Fruit fly (Drosophila melanogaster): ENCODE measurements around the gene CG11898.
A peak's percentile ranks its signal among the peaks of the same experiment; 100 is the strongest.

CG11898 gene

DNA sequence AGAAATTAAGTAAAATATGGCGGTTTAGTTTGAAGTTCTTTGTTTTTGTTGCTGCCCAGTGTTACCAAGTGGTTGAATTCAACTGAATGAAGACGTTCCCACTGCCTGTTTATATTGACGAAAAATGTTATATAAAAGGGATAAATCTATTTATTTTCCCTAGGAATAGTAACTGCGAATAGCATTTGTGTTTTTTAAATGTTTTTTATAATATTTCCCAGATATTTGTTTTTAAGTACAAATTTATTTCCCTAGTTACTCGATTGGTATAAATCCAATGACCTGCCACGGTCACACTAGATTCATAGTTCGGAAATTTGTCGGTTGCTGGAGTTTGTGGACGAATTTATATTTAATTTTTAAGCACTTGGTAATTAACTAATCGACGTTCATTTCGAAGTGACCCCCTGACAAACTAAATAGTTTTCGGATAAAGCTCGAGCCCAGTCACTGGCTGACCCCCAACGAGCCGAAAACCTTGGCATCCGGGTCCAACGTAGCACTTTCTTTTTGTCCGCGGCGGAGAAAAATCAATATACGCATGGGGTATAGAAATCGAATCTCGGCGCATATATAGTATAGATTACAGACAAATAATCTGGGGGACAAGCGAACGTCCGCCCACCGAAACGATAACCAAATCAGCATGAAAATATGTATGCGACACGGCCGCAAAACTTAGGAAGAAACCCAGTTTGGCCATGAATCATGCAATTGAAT lies 34.4 kb upstream of the CG11898 start, which contains the start of the genes dgt6 and Vha100-1:
dgt6 (minus strand) TSS at position 71 of the 720 bp plus-strand sequence.
Vha100-1 (plus strand) TSS at position 292 of the 720 bp plus-strand sequence.
- no peak for TF ChIP-seq CG11617 (GFP tag; optimal IDR thresholded peaks at IDR 0.05)
- no peak for TF ChIP-seq cnc (optimal IDR thresholded peaks at IDR 0.05)
- no peak for TF ChIP-seq toe (GFP tag; optimal IDR thresholded peaks at IDR 0.05)
- peak; percentile 89 for TF ChIP-seq CG14711 (tag; optimal IDR thresholded peaks at IDR 0.05)
- TF ChIP-seq Mnt (GFP tag; optimal IDR thresholded peaks at IDR 0.05) = peak; percentile 10
- TF ChIP-seq CG1620 (GFP tag; optimal IDR thresholded peaks at IDR 0.05) = no peak
- TF ChIP-seq CG7045 (GFP tag; optimal IDR thresholded peaks at IDR 0.05) = no peak
- TF ChIP-seq Clk (GFP tag; optimal IDR thresholded peaks at IDR 0.05) = no peak
- TF ChIP-seq Hr96 (GFP tag; optimal IDR thresholded peaks at IDR 0.05) = no peak
- peak; percentile 24 for TF ChIP-seq pad (GFP tag; optimal IDR thresholded peaks at IDR 0.05)
- TF ChIP-seq CG33017 (tag; optimal IDR thresholded peaks at IDR 0.05) = peak; percentile 5
- no peak for TF ChIP-seq kay (GFP tag; ENCODE audit: borderline replicate concordance)
- TF ChIP-seq bab1 (GFP tag; optimal IDR thresholded peaks at IDR 0.05) = peak; percentile 37
- TF ChIP-seq ovo (GFP tag; optimal IDR thresholded peaks at IDR 0.05) = no peak
- TF ChIP-seq CG12768 (GFP tag; optimal IDR thresholded peaks at IDR 0.05) = peak; percentile 30
- no peak for TF ChIP-seq cic (GFP tag; optimal IDR thresholded peaks at IDR 0.05)
- TF ChIP-seq tj (GFP tag; optimal IDR thresholded peaks at IDR 0.05) = no peak
- TF ChIP-seq CG7101 (tag; optimal IDR thresholded peaks at IDR 0.05) = peak; percentile 30
- TF ChIP-seq CG5204 (GFP tag; optimal IDR thresholded peaks at IDR 0.05) = no peak
- TF ChIP-seq Crg-1 (GFP tag; optimal IDR thresholded peaks at IDR 0.05) = no peak

DNA sequence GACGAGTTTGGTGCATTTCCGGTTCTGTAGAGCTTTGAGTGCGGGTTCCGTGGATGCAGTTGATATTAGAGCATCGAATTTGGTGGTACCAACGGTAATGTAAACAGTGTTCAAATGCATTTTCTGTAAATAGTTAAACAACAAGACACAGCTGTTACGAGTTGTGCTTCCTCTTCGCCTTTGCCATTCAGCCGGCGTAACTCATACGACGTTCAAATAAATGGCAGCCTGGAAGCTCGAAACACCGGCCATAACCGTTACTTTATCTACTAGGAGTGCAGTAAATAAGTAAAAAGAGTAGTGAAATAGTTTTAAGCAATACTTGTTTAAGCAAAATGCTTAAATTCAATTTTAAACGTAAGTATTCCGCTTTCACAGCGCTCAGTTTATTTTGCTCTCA lies 27.0 kb upstream of the CG11898 start, which contains the start of the genes Alg13 and superdeath:
Alg13 (minus strand) TSS at position 167 of the 400 bp plus-strand sequence.
superdeath (plus strand) TSS at position 256 of the 400 bp plus-strand sequence.
- TF ChIP-seq CG7101 (tag; optimal IDR thresholded peaks at IDR 0.05) (no peak), CG12768 (GFP tag; optimal IDR thresholded peaks at IDR 0.05) (no peak), CG1620 (GFP tag; optimal IDR thresholded peaks at IDR 0.05) (no peak), Mnt (GFP tag; optimal IDR thresholded peaks at IDR 0.05) (no peak), cic (GFP tag; optimal IDR thresholded peaks at IDR 0.05) (peak; percentile 17), ovo (GFP tag; optimal IDR thresholded peaks at IDR 0.05) (peak; percentile 2), CG5204 (GFP tag; optimal IDR thresholded peaks at IDR 0.05) (no peak), cnc (optimal IDR thresholded peaks at IDR 0.05) (no peak), Crg-1 (GFP tag; optimal IDR thresholded peaks at IDR 0.05) (peak; percentile 40), pad (GFP tag; optimal IDR thresholded peaks at IDR 0.05) (no peak)

DNA sequence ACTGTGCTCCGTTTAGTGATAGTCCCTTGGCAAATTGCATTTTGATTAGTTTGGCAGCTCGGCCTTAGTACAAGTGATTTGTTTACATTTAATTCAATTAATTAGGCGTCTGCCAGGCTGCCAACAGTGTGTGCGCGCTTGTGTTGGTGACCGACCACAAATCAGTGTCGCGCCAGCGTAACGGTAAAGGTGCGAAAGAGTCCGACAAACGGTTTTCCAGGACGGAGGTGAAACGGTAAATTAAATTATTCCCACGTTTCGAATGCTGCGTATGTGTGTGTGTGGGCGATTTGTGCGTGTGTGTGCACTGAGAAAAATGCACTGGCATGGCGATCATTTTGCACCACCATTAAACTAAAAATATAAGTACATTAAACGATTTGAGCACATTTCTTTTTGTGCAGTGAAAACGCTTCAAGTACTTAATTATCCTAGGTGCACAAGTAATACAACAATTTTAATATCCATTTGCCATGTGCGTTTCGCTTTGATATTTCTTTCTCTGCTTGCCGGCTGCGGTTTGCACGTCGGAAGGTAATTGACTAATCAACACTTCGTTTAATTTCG lies 26.4 kb upstream of the CG11898 start:
- TF ChIP-seq kay (GFP tag; ENCODE audit: borderline replicate concordance) (no peak), CG7045 (GFP tag; optimal IDR thresholded peaks at IDR 0.05) (no peak), CG14711 (tag; optimal IDR thresholded peaks at IDR 0.05) (no peak), CG12768 (GFP tag; optimal IDR thresholded peaks at IDR 0.05) (peak; percentile 45), pad (GFP tag; optimal IDR thresholded peaks at IDR 0.05) (peak; percentile 68), bab1 (GFP tag; optimal IDR thresholded peaks at IDR 0.05) (peak; percentile 29), ovo (GFP tag; optimal IDR thresholded peaks at IDR 0.05) (peak; percentile 96)

DNA sequence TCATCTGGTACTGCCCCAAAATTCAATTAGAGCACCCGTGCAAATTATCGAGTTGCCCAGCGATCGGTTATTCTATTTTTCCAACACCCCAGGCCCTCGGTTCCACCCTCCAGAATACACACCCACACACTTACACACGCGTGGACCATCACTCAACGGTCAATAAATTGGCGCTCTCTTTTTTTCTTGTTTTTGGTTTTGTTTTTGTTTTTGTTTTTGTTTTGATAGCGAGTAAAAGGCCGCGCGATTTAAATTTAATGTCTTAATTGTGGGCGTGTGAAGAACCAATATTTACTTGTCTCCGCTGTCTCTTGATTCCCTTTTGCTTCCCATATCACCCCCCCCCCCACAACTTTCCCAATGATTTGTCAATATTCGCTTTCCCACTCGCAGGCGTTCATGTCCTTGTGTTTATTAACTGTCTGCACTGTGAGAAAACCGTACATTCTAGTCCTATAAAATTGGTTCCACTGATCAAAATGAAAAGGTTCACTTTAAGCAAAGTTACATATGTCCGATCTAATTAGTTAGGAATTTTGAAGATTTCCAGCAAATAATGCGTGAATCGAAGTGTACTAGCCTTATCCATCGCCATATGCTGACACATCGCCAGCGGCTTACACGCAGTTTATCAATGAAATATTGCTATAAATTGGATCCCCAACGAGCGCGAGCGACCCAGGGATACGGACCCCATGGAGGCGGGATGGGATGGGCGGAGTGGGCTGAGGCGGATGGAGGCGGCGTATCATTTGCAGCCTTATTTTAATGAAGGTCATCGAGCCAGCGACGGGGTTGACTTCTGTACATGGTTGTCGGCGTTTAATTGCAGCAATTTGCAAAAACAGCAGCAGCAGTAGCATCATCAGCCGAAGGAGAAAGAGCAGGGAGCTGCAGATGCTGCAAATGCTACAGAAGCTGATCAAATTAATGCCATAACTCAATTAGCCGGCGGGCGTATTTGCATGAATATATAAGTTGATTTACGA lies 25.4 kb upstream of the CG11898 start:
- no peak for TF ChIP-seq Crg-1 (GFP tag; optimal IDR thresholded peaks at IDR 0.05)
- no peak for TF ChIP-seq tj (GFP tag; optimal IDR thresholded peaks at IDR 0.05)
- no peak for TF ChIP-seq cnc (optimal IDR thresholded peaks at IDR 0.05)
- no peak for TF ChIP-seq CG7045 (GFP tag; optimal IDR thresholded peaks at IDR 0.05)
- TF ChIP-seq Mnt (GFP tag; optimal IDR thresholded peaks at IDR 0.05) = no peak
- TF ChIP-seq Clk (GFP tag; optimal IDR thresholded peaks at IDR 0.05) = no peak
- TF ChIP-seq Hr96 (GFP tag; optimal IDR thresholded peaks at IDR 0.05) = no peak
- no peak for TF ChIP-seq CG12768 (GFP tag; optimal IDR thresholded peaks at IDR 0.05)
- TF ChIP-seq ovo (GFP tag; optimal IDR thresholded peaks at IDR 0.05) = no peak
- no peak for TF ChIP-seq CG5204 (GFP tag; optimal IDR thresholded peaks at IDR 0.05)

DNA sequence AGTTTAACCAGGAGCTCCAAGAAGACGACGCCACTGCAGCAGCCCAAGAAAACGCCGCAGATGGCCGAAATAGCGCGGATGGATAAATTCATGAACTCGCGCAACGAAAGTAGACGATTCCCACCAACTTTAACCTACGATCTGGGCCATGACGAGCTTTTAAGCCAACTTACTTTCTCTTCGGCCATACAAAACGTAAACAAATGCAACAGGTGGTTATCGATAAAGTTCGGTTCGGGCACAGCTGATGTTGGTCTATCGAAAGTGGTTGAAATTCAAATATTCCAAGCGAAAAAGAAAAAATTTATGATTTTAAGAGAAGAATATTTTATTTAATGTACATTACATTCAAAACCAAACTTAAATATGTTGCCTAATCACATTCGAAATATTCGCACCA lies 18.7 kb upstream of the CG11898 start, which contains the start of gene CG14511:
CG14511 (minus strand) TSS at position 184 of the 400 bp plus-strand sequence.
- TF ChIP-seq pad (GFP tag; optimal IDR thresholded peaks at IDR 0.05) = no peak
- no peak for TF ChIP-seq CG14711 (tag; optimal IDR thresholded peaks at IDR 0.05)
- TF ChIP-seq Hr96 (GFP tag; optimal IDR thresholded peaks at IDR 0.05) = no peak
- TF ChIP-seq bab1 (GFP tag; optimal IDR thresholded peaks at IDR 0.05) = peak; percentile 27

DNA sequence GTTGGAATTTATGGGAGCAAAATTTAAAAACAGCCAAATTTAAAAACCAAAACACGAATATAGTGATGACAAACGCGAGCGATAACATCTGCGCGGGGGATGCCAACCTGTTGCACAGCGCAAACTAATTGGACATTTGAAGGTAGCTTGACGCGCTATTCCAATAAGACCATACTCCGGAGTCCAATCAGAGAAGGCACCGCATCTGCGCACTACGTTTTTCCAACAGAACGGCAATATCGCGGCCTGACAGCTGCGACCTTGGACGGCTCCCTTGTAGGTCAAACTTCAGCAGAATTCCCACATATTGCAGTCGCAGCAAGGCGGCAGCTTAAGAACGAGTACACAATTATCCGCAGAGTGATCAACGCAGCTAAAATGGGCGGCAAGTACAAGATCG lies 17.4 kb upstream of the CG11898 start, which contains the start of the genes CG11882 and Pglym78:
CG11882 (minus strand) TSS at position 101 of the 400 bp plus-strand sequence.
Pglym78 (plus strand) TSS at position 177 of the 400 bp plus-strand sequence.
- no peak for TF ChIP-seq CG14711 (tag; optimal IDR thresholded peaks at IDR 0.05)
- TF ChIP-seq Mnt (GFP tag; optimal IDR thresholded peaks at IDR 0.05) = peak; percentile 62
- TF ChIP-seq Hr96 (GFP tag; optimal IDR thresholded peaks at IDR 0.05) = no peak
- peak; percentile 3 for TF ChIP-seq CG7045 (GFP tag; optimal IDR thresholded peaks at IDR 0.05)
- peak; percentile 71 for TF ChIP-seq CG12768 (GFP tag; optimal IDR thresholded peaks at IDR 0.05)
- TF ChIP-seq CG5204 (GFP tag; optimal IDR thresholded peaks at IDR 0.05) = no peak
- TF ChIP-seq tj (GFP tag; optimal IDR thresholded peaks at IDR 0.05) = peak; percentile 0
- TF ChIP-seq cnc (optimal IDR thresholded peaks at IDR 0.05) = no peak
- TF ChIP-seq CG7101 (tag; optimal IDR thresholded peaks at IDR 0.05) = peak; percentile 66
- no peak for TF ChIP-seq Clk (GFP tag; optimal IDR thresholded peaks at IDR 0.05)
- TF ChIP-seq pad (GFP tag; optimal IDR thresholded peaks at IDR 0.05) = peak; percentile 61
- peak; percentile 47 for TF ChIP-seq CG33017 (tag; optimal IDR thresholded peaks at IDR 0.05)
- no peak for TF ChIP-seq Crg-1 (GFP tag; optimal IDR thresholded peaks at IDR 0.05)
- peak; percentile 73 for TF ChIP-seq CG1620 (GFP tag; optimal IDR thresholded peaks at IDR 0.05)
- TF ChIP-seq CG11617 (GFP tag; optimal IDR thresholded peaks at IDR 0.05) = peak; percentile 30
- TF ChIP-seq bab1 (GFP tag; optimal IDR thresholded peaks at IDR 0.05) = peak; percentile 79
- TF ChIP-seq cic (GFP tag; optimal IDR thresholded peaks at IDR 0.05) = peak; percentile 59
- TF ChIP-seq ovo (GFP tag; optimal IDR thresholded peaks at IDR 0.05) = peak; percentile 24
- TF ChIP-seq toe (GFP tag; optimal IDR thresholded peaks at IDR 0.05) = no peak
- no peak for TF ChIP-seq kay (GFP tag; ENCODE audit: borderline replicate concordance)
